Worm (Caenorhabditis elegans) whole organism, L4 larva: ENCODE results near the gene srtx-1.

Experiments
- ama-1 ChIP-seq: fragments of 150-350 bp; optimal IDR thresholded peaks from 2 replicates; lab custom pipeline; 2014; ENCODE audit warnings: inconsistent platforms, mixed read lengths
- ces-1 ChIP-seq: fragments of 150-350 bp; sonication (generic microtip); optimal IDR thresholded peaks from 4 replicates; lab custom pipeline; 2014; ENCODE audit warnings: missing biosample characterization, missing genetic modification reagents, missing genetic modification characterization
- mdl-1 ChIP-seq, 2 experiments: fragments of 150-350 bp in 1 of 2; sonication (generic microtip) in 1 of 2; optimal IDR thresholded peaks; 2 replicates each; lab custom pipeline; 2014 to 2017; ENCODE audit warnings: missing biosample characterization in 2 of 2, missing genetic modification characterization in 2 of 2
- mes-2 ChIP-seq: sonication (generic microtip); optimal IDR thresholded peaks from 2 replicates; lab custom pipeline; 2016; ENCODE audit warnings: missing genotype, mild to moderate bottlenecking, missing genetic modification characterization, missing compliant biosample characterization; ENCODE audit not compliant: poor library complexity, severe bottlenecking
- nhr-11 ChIP-seq: fragments of 150-350 bp; optimal IDR thresholded peaks from 2 replicates; lab custom pipeline; 2014; ENCODE audit warnings: missing biosample characterization, missing genetic modification characterization
- nhr-25 ChIP-seq: sonication (generic microtip); optimal IDR thresholded peaks from 2 replicates; lab custom pipeline; 2017; ENCODE audit warnings: missing genetic modification characterization, mild to moderate bottlenecking, missing compliant biosample characterization, antibody characterized with exemption, moderate library complexity, borderline replicate concordance; ENCODE audit not compliant: insufficient read depth
- php-3 ChIP-seq: fragments of 200-800 bp; sonication (Bioruptor generic); IDR thresholded peaks from 2 replicates; pipeline ENCODE4 v1.3.6; 2022; ENCODE audit warnings: missing genetic modification reagents, missing genetic modification characterization, missing compliant biosample characterization
- zip-11 ChIP-seq: fragments of 200-800 bp; sonication (Bioruptor generic); IDR thresholded peaks from 2 replicates; pipeline ENCODE4 v1.3.6; 2022; ENCODE audit warnings: missing genetic modification characterization, missing compliant biosample characterization

DNA sequence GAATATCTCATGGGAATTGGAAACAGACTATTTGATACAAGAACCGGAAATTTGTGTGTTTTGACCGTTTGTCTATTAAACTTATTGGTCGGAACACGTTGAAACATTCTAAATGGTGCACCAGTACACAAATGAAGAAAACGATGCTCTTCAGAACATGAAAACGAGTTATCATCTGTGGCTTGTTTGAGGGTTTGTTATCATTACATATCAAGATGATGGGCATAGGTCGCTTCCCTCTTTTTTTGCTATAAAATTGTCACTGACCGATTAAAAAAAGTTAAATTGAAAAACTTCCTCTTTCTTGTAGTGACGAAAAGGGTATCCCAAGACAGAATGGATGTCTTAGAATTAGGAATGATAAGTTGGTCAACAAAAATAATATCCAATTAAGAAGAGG, 47.6 kb downstream of the srtx-1 start:
- TF ChIP-seq nhr-25 (tag; lab: Kevin White, UChicago) (no peak), mdl-1 (tag; optimal IDR thresholded peaks at IDR 0.05; lab: Kevin White, UChicago) (no peak), nhr-11 (tag; lab: Kevin White, UChicago) (no peak), ces-1 (no peak), mes-2 (tag; lab: Kevin White, UChicago) (no peak), php-3 (GFP tag; lab: Robert Waterston, UW) (no peak), zip-11 (no peak), ama-1 (no peak)
